Worm (Caenorhabditis elegans): ENCODE data around the gene nhr-13.

The nhr-13 gene

ce11 chrV:2183162-2183561, 9.1 kb upstream of the nhr-13 start, which contains the start of gene cyp-33C2:
cyp-33C2 (plus strand) TSS chrV:2183488.
- peak in 1 of 2 experiments; percentile 2 for TF ChIP-seq efl-1 (optimal IDR thresholded peaks at IDR 0.05)
- peak in 1 of 2 experiments; percentile 84 for TF ChIP-seq efl-1 (GFP tag; optimal IDR thresholded peaks at IDR 0.05 in 1 of 2)
- no peak for TF ChIP-seq sox-4 (tag; optimal IDR thresholded peaks at IDR 0.05)

- TF ChIP-seq egl-27 (tag; optimal IDR thresholded peaks at IDR 0.05) = no peak
- no peak for TF ChIP-seq efl-1 (optimal IDR thresholded peaks at IDR 0.05)
- TF ChIP-seq efl-1 (GFP tag; optimal IDR thresholded peaks at IDR 0.05 in 1 of 2) = peak in 1 of 2 experiments; percentile 10
- peak in 1 of 3 experiments; percentile 1 for TF ChIP-seq dpl-1 (GFP tag; optimal IDR thresholded peaks at IDR 0.05)
- no peak for TF ChIP-seq egl-13 (tag; optimal IDR thresholded peaks at IDR 0.05)
- TF ChIP-seq aha-1 (tag; optimal IDR thresholded peaks at IDR 0.05) = no peak
Measured at ce11 chrV:2185486-2185885, 6.8 kb upstream of the nhr-13 start.

- TF ChIP-seq nhr-19 (GFP tag; conservative IDR thresholded peaks at IDR 0.05) = no peak
- TF ChIP-seq swsn-7 (tag; optimal IDR thresholded peaks at IDR 0.05) = no peak
- TF ChIP-seq C16A3.4 (tag; optimal IDR thresholded peaks at IDR 0.05) = no peak
- TF ChIP-seq nhr-90 (tag; optimal IDR thresholded peaks at IDR 0.05; ENCODE audit: poor library complexity) = no peak
- no peak for TF ChIP-seq nhr-20 (tag; optimal IDR thresholded peaks at IDR 0.05)
- no peak for TF ChIP-seq nhr-77 (tag; optimal IDR thresholded peaks at IDR 0.05)
- no peak for TF ChIP-seq pqm-1 (tag; optimal IDR thresholded peaks at IDR 0.05)
- no peak for TF ChIP-seq nhr-71 (tag; optimal IDR thresholded peaks at IDR 0.05)
- no peak for TF ChIP-seq rnt-1 (tag; optimal IDR thresholded peaks at IDR 0.05)
Measured at ce11 chrV:2187864-2188345, 4.4 kb upstream of the nhr-13 start, which contains the start of gene Y5H2B.3. Y5H2B.3 (plus strand) TSS chrV:2188295.

- TF ChIP-seq ceh-8 (GFP tag; optimal IDR thresholded peaks at IDR 0.05) = no peak
- no peak for TF ChIP-seq nhr-76 (tag; optimal IDR thresholded peaks at IDR 0.05)
- TF ChIP-seq pag-3 (tag; optimal IDR thresholded peaks at IDR 0.05; ENCODE audit: borderline replicate concordance, insufficient read depth) = no peak
- TF ChIP-seq egl-27 (tag; optimal IDR thresholded peaks at IDR 0.05) = no peak
- no peak for TF ChIP-seq skn-1 (tag; optimal IDR thresholded peaks at IDR 0.05)
- no peak for TF ChIP-seq swsn-7 (tag; optimal IDR thresholded peaks at IDR 0.05)
Measured at ce11 chrV:2190383-2190782, 1.9 kb upstream of the nhr-13 start.

ce11 chrV:2191122-2191521, 1.2 kb upstream of the nhr-13 start, which contains the start of gene srbc-42:
srbc-42 (minus strand) TSS chrV:2191222.
- no peak for TF ChIP-seq unc-98 (GFP tag; IDR thresholded peaks at IDR 0.05)

ce11 chrV:2199594-2199993, 7.3 kb downstream of the nhr-13 start:
- TF ChIP-seq egl-13 (tag; optimal IDR thresholded peaks at IDR 0.05) (no peak), snpc-4 (tag; optimal IDR thresholded peaks at IDR 0.05) (peak; percentile 26)

- TF ChIP-seq lin-35 (GFP tag; optimal IDR thresholded peaks at IDR 0.05) (no peak), grh-1 (GFP tag; IDR thresholded peaks at IDR 0.05) (no peak), elt-2 (tag; optimal IDR thresholded peaks at IDR 0.05) (no peak), hpl-2 (GFP tag; optimal IDR thresholded peaks at IDR 0.05) (no peak), ceh-88 (GFP tag; IDR thresholded peaks at IDR 0.05) (no peak)
Measured at ce11 chrV:2200402-2200801, 8.1 kb downstream of the nhr-13 start.

ce11 chrV:2201240-2201639, 9.0 kb downstream of the nhr-13 start, which contains the start of gene cyp-32B1:
cyp-32B1 (minus strand) TSS chrV:2201415.
- TF ChIP-seq elt-2 (tag; optimal IDR thresholded peaks at IDR 0.05) = peak; percentile 34
- peak in 1 of 2 experiments; percentile 5 for TF ChIP-seq lin-35 (GFP tag; optimal IDR thresholded peaks at IDR 0.05)
- TF ChIP-seq F16B12.6 (tag; optimal IDR thresholded peaks at IDR 0.05) = no peak
